Fruit fly (Drosophila melanogaster): ENCODE measurements around the gene TotZ.

DNA sequence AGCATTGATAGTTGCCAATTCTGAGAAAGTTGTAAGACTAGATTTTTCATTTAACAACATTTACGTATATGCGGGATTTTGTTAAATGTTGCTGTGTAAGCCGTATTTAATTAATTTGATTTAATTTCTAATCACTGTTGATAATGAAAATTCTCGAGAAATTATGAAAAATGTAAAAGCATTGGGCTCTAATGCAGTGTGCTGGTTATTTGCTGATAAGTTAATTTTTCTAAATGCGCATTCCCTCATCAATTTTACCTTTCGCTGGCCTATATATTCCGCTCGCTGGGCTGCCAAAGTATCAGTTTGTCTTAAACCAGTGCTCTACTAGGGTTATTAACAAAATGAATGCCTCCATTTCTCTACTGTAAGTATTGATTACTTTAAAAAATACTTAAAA, 4.8 kb upstream of the TotZ start, which contains the start of gene TotC:
- TF ChIP-seq psq (optimal IDR thresholded peaks at IDR 0.05) (no peak), h (optimal IDR thresholded peaks at IDR 0.05) (no peak), Sin3A (optimal IDR thresholded peaks at IDR 0.05) (no peak), ttk (optimal IDR thresholded peaks at IDR 0.05) (no peak)

Data from Kc167 (cell line).